Worm (Caenorhabditis elegans) whole organism, early embryonic: ENCODE results near the gene T20B3.14.

Experiments
- F13C5.2 ChIP-seq: sonication (generic microtip); optimal IDR thresholded peaks from 2 replicates; lab custom pipeline; 2017; ENCODE audit warnings: mild to moderate bottlenecking, missing genetic modification characterization, inconsistent platforms, missing compliant biosample characterization
- ets-7 ChIP-seq: sonication (generic microtip); optimal IDR thresholded peaks from 2 replicates; lab custom pipeline; 2016; ENCODE audit warnings: missing genotype, missing genetic modification characterization, missing compliant biosample characterization
- hnd-1 ChIP-seq: sonication (generic microtip); optimal IDR thresholded peaks from 2 replicates; lab custom pipeline; 2016; ENCODE audit warnings: missing genetic modification characterization, missing compliant biosample characterization
- sea-1 ChIP-seq: fragments of 200-800 bp; sonication (Bioruptor generic); conservative IDR thresholded peaks from 2 replicates; pipeline ENCODE4 v1.3.6; 2022; ENCODE audit warnings: missing genetic modification characterization, missing compliant biosample characterization
- tbx-11 ChIP-seq: fragments of 200-800 bp; sonication (Bioruptor generic); IDR thresholded peaks from 2 replicates; pipeline ENCODE4 v1.3.6; 2022; ENCODE audit warnings: missing genetic modification characterization, missing compliant biosample characterization

DNA sequence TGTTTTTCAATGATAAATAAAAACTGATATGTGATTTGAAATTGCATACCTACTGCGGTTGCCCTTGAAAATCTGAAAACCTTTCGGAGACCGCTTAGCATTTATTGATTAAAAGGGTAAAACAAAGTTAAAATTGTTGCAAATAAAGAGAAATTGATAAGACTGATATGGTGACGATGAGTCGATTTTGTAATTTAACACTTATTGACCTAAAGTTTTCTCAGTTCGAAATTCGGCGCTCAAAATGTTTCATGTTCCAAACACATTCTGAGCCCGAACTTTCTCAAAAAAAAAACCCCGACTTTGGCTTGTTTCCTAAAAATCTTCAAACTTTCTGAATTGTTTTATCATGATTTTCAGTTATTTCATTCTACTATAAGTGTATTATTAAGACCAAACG is 19.8 kb upstream of the T20B3.14 start, which contains the start of gene clec-40:
- TF ChIP-seq ets-7 (tag; lab: Kevin White, UChicago) (no peak), sea-1 (GFP tag; lab: Robert Waterston, UW) (no peak), F13C5.2 (tag; lab: Kevin White, UChicago) (no peak), tbx-11 (no peak), hnd-1 (tag; lab: Kevin White, UChicago) (no peak)
